Fruit fly (Drosophila melanogaster) S2 (cell line): Measurements from ENCODE around the gene CG32354.
A peak's percentile ranks its signal among the peaks of the same experiment; 100 is the strongest.

ENCODE experiments used
- CG8478 ChIP-seq: fragments of >200 bp; optimal IDR thresholded peaks from 2 replicates; lab custom pipeline; 2018
- CTCF ChIP-seq, 2 experiments: fragments of >200 bp; optimal IDR thresholded peaks; 2 replicates each; lab custom pipeline; 2018

The CG32354 gene

dm6 chr3L:8424831-8425336 is 2.9 kb upstream of the CG32354 start, which contains the start of gene Cbl:
Gene Cbl, plus strand, starts transcription at chr3L:8424954.
- TF ChIP-seq CG8478 (lab: Kevin White, UChicago) (no peak), CTCF (optimal IDR thresholded peaks at IDR 0.05; lab: Kevin White, UChicago) (peak in 1 of 2 experiments; percentile 28)

DNA sequence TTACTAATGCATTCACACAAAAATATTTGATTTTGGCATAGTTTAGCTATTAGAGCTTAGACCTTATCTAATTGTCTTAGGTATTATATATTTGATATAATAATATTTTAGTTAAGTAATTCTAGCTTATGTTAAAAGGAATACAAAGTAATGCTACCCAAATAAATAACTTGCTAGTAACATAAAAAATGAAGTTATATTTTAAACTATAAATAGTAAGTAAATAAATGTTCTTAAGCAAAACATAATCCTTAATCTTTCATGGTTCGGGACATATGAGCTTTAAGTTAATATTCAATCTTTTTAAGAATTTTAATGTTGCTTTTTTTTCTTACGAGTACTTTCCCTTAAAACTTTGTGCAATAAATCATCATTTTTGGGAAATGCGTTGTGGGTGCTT is 1.2 kb upstream of the CG32354 start:
- TF ChIP-seq CG8478 (lab: Kevin White, UChicago) (no peak), CTCF (optimal IDR thresholded peaks at IDR 0.05; lab: Kevin White, UChicago) (no peak)

DNA sequence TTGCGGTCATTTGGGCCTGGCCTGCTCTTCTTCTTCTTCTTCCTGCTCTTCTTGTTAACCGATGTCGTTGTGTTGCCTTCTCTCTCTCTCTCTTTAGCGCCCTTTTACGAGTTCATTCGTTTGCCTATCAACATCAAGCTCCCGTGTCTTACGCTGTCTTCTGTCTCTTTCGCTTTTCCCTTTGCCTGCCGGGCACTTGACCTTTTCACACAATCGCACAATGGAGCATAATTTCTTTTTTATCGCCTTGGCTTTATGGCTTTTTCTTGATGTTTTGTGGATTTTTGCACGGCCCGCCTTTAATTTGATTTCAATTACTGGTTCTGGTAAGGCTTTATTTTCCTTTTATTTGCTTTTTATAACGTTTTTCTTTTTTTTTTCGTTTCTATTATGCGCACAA is 644 bp downstream of the CG32354 start:
- TF ChIP-seq CTCF (optimal IDR thresholded peaks at IDR 0.05; lab: Kevin White, UChicago) (no peak), CG8478 (lab: Kevin White, UChicago) (no peak)

dm6 chr3L:8419622-8420176 is 2.3 kb downstream of the CG32354 start:
- TF ChIP-seq CTCF (optimal IDR thresholded peaks at IDR 0.05; lab: Kevin White, UChicago) (no peak), CG8478 (lab: Kevin White, UChicago) (no peak)

DNA sequence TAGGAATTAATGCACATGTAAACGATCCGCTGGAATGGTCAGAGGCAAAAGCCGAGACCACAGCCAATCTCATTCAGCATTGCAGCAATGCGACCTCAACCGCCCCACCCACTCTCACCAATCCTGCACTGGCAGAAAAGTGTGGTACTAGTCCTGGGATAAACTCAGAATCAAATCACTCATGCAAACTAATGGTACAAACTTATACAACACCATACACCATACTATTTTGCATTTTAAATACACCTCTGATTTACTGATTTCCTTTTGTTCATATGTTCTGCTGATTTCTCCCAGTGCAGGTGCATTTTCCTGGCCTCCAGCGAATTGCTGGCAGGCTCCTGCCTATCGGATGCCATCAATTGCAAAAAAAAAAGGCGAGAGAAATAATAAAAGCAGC is 3.0 kb downstream of the CG32354 start:
- TF ChIP-seq CTCF (optimal IDR thresholded peaks at IDR 0.05; lab: Kevin White, UChicago), result no peak
- TF ChIP-seq CG8478 (lab: Kevin White, UChicago), result no peak

DNA sequence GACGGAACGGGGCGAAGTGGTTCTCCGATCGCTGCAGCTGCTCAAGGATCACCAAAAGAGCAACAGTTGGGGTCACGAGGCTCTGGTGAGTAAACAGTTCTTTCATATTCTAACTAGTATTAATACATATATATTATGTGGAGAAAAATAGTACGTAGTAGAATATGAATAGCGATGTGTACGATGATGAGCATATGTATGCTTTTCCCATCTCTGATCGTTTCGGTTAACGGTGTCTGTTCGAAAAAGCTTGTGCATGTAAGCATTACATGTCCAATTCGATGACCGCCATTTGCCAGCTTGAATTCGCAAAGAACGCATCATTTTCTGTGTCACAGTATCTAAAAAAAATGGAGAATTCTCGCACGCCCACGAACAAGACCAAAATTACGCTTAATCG is 9.3 kb downstream of the CG32354 start, which contains the start of the genes Oseg1 and mtrm:
Gene Oseg1 (minus strand): TSS at position 101 of the 400 bp plus-strand sequence.
Gene mtrm (plus strand): TSS at position 288 of the 400 bp plus-strand sequence.
- TF ChIP-seq CG8478 (lab: Kevin White, UChicago) (no peak), CTCF (optimal IDR thresholded peaks at IDR 0.05; lab: Kevin White, UChicago) (no peak)

dm6 chr3L:8411439-8411897 is 10.5 kb downstream of the CG32354 start, which contains the start of gene Exo70:
Gene Exo70, plus strand, starts transcription at chr3L:8411851.
- TF ChIP-seq CG8478 (lab: Kevin White, UChicago) (no peak), CTCF (optimal IDR thresholded peaks at IDR 0.05; lab: Kevin White, UChicago) (no peak)

- TF ChIP-seq CTCF (optimal IDR thresholded peaks at IDR 0.05; lab: Kevin White, UChicago), result peak in 1 of 2 experiments; percentile 37
- no peak for TF ChIP-seq CG8478 (lab: Kevin White, UChicago)
Observed at dm6 chr3L:8405123-8405522, 16.9 kb downstream of the CG32354 start, which contains the start of the genes Tpt, mkg-p and CG13667. Gene Tpt, minus strand, starts transcription at chr3L:8405277. Gene mkg-p, minus strand, starts transcription at chr3L:8405277. Gene CG13667, plus strand, starts transcription at chr3L:8405454.

DNA sequence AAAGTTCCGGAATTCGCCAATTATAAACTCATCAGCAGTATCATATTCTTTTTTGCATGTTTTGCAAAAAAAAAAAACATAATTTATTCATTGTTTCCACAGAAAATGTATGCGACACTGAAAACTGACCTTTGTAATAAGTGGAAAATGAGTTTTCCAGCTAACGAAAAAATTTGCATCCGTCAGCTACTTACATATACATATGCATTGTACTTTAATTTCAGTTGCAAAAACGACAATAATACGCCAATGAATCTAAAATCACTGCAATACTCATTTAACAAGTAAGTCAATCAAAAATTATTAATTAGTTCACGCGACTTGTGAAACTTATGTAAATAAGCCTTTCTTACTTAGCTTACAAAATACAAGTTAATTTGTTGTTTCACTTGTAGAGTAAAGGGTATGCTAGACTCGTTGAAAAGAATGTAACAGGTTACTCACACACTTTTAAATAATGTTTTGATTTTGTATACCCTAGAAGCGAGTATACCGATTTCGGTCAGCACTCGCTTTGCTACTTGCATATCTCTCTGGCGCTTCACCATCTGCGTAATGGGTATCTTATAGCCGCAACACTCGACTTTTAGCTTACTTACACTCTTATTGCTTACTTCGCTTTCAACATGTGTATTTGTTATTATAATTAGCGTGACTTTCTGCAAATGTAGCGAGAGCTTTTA is 23.1 kb downstream of the CG32354 start:
- no peak for TF ChIP-seq CTCF (optimal IDR thresholded peaks at IDR 0.05; lab: Kevin White, UChicago)
- TF ChIP-seq CG8478 (lab: Kevin White, UChicago), result no peak

DNA sequence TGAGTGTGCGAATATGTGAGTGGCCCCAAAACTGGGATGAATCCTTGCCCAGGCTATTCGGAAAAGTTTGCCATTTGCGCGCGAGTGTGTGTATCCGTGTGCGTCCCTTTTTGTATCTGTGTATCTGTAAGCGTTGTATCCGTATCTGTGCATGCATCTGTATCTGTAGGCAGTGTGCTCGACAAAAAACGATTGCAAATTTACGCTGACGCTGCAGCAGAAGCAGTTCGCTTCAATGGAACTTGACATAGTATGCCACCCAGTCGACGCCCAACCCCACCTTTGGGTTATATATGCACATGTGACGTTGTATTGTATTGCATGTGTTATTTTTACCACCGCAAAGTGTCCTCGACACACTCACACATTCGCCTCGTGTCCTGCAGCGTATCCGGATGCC is 25.8 kb downstream of the CG32354 start:
- no peak for TF ChIP-seq CTCF (optimal IDR thresholded peaks at IDR 0.05; lab: Kevin White, UChicago)
- TF ChIP-seq CG8478 (lab: Kevin White, UChicago), result no peak

- TF ChIP-seq CG8478 (lab: Kevin White, UChicago) (no peak), CTCF (optimal IDR thresholded peaks at IDR 0.05; lab: Kevin White, UChicago) (no peak)
Observed at dm6 chr3L:8395630-8396168, 26.3 kb downstream of the CG32354 start, which contains the start of gene CG7120. Gene CG7120, plus strand, starts transcription at chr3L:8396000.

dm6 chr3L:8394944-8395343 is 27.1 kb downstream of the CG32354 start:
- TF ChIP-seq CTCF (optimal IDR thresholded peaks at IDR 0.05; lab: Kevin White, UChicago), result peak in 1 of 2 experiments; percentile 64
- TF ChIP-seq CG8478 (lab: Kevin White, UChicago), result no peak

- TF ChIP-seq CG8478 (lab: Kevin White, UChicago), result no peak
- no peak for TF ChIP-seq CTCF (optimal IDR thresholded peaks at IDR 0.05; lab: Kevin White, UChicago)
Observed at dm6 chr3L:8394132-8394531, 27.9 kb downstream of the CG32354 start.

- TF ChIP-seq CTCF (optimal IDR thresholded peaks at IDR 0.05; lab: Kevin White, UChicago) (no peak), CG8478 (lab: Kevin White, UChicago) (no peak)
Observed at dm6 chr3L:8393549-8393948, 28.5 kb downstream of the CG32354 start, which contains the start of gene Jon66Cii. Gene Jon66Cii, minus strand, starts transcription at chr3L:8393649.

- TF ChIP-seq CTCF (optimal IDR thresholded peaks at IDR 0.05; lab: Kevin White, UChicago), result no peak
- TF ChIP-seq CG8478 (lab: Kevin White, UChicago), result no peak
Observed at dm6 chr3L:8391240-8391639, 30.8 kb downstream of the CG32354 start, which contains the start of gene Jon66Ci. Gene Jon66Ci, plus strand, starts transcription at chr3L:8391540.
